Fruit fly (Drosophila melanogaster) whole organism, larva: Measurements from ENCODE around the gene CG8031.

Experiments used
- noc ChIP-seq: fragments of 200-800 bp; sonication (Bioruptor generic); optimal IDR thresholded peaks from 3 replicates; lab custom pipeline; 2019; ENCODE audit warnings: missing biosample characterization, mild to moderate bottlenecking, missing genetic modification characterization, moderate library complexity

Gene CG8031

DNA sequence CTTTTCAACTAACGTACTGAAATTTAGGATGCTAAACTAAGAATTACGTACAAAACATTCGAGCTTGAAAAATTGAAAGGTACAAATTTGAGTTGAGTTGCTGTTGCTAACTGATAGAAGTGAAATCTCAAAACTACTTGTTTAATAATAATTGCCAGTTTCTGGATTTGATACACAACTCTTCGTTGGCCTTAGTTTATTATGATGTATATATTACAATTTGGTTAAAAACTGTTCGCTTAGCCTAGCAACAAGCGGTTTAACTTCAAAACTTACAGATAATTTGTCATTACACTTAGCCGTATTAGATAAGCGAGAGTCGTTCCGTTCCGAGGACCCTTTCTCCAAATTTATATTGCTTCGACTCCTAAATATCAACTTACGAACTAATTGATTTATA lies 43.5 kb downstream of the CG8031 start, which contains the start of the genes CG14384 and grsm:
Gene CG14384, minus strand, starts transcription at position 101 of the 400 bp plus-strand sequence.
Gene grsm, minus strand, starts transcription at position 101 of the 400 bp plus-strand sequence.
- TF ChIP-seq noc (tag; lab: Kevin White, UChicago) = no peak

DNA sequence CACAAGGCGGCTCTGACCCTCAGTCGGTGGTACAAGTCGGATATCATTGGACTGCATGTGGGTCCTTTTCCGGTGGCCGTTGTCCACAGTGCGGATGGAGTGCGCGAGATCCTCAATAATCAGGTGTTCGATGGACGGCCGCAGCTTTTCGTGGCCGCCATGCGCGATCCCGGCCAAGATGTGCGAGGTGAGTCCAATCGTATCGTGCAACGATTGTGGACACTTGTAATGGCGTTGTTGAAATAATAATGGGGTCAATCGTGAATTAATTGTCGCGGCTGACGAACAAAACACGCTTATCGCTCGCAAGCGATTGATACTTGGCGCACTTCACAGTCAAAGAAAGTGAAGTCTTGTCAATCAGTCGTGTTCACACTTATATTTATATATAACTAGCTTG lies 47.1 kb downstream of the CG8031 start:
- TF ChIP-seq noc (tag; lab: Kevin White, UChicago) = no peak

DNA sequence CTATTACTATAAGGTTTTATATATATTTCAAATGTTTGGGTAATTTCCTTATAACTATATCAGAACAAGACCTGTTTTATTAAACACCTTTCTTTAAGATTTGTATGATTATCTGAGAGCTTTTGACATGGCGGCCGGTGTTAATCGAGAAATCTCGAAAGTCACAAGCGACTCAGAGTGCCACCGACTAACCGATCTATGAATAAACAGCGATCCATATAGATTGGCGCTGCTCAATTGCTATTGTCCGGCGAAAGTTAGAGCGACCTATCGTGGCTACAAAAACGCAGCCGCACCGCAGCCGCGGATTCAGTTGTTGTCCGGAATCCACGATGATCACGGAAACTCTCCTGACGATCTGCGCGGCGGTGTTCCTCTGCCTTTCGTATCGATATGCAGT lies 47.6 kb downstream of the CG8031 start, which contains the start of gene Cyp304a1:
Gene Cyp304a1, plus strand, starts transcription at position 301 of the 400 bp plus-strand sequence.
- TF ChIP-seq noc (tag; lab: Kevin White, UChicago) = no peak

DNA sequence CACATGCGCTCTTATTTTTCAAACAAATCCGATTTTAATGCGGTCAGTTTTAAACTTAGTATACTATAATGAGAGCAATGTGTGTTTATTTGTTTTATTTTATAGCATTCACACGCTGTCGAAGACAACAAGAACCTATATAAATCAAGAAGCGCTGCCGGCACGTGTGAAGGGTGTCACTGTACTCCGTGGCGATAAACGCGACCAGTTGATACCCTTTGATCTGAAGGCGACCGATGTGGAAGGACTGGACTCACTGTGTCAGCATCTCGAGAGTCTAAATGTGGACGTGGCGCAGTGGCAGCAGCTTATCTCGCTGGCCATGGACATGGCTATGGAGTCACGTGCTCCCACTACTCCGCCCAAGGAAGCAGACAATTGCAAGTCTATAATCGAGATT lies 48.5 kb downstream of the CG8031 start:
- TF ChIP-seq noc (tag; lab: Kevin White, UChicago) = no peak

DNA sequence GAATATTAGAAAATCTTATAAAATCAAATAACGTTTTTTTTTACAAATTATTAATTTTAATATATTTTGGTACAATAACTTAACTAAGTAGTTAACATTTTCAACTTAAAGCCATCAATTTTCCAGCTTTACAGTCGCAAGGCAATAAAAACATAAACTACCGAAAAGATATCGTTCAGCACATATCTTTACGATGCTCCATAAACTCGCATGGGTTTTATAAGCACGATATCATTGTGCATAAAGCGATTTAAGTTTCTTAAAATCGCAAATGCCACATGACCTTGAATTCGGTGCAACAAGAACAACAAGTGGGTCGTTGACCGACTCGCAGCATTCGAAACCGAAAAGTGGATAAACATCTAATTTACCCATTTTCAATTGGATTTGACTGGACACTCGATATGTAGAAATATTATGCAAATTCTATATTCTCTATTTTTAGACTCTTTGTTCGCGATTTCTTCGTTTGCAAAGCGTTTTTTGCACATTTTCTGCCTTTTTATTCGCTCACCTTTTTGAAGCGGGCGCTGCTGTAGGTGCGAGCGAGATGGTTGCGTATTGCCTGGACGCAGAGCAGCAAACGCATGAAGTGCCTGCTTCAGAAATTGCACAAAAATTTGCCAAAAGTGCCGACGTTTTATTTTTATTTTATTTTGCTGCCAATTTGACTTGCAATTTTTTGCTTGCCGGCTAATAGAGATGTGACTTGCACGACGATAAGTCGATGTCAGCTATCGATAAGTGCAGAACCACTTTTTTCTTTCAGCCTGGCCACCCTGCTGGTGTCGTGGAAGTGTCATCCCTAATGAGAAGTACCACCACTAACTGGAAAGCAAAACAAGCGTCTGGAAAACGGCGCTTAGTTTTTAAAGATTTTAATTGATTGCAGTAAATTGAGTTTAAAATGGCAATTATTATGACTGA lies 49.9 kb downstream of the CG8031 start, which contains the start of gene Spc25:
Gene Spc25, plus strand, starts transcription at position 817 of the 927 bp plus-strand sequence.
- no peak for TF ChIP-seq noc (tag; lab: Kevin White, UChicago)

DNA sequence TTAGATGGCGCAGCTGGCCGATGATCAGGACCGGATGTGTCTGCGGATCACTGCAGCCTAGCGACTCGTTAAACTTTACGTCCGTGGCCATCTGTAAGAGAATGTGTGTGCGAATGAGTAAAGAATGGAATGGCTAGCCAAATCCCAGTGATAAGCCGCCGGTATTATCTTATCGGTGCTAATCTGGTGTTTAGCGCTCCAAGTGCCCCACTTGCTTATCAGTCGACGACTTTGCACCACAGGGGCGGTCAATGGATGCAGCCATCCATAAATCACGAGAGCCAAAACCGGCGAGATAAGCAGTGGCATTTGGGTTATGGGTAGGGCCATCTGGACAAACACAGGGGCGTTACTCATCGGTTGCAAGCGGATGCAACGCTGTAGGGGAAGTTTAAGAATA lies 50.9 kb downstream of the CG8031 start:
- peak; percentile 55 for TF ChIP-seq noc (tag; lab: Kevin White, UChicago)
